Worm (Caenorhabditis elegans) whole organism, late embryonic: ENCODE results near the gene Y52D5A.2.

Experiments used
- C08G9.2 ChIP-seq: sonication (generic microtip); optimal IDR thresholded peaks from 2 replicates; lab custom pipeline; 2016; ENCODE audit warnings: mild to moderate bottlenecking, missing genetic modification characterization, moderate library complexity, missing compliant biosample characterization
- ama-1 ChIP-seq: fragments of 150-350 bp; optimal IDR thresholded peaks from 2 replicates; lab custom pipeline; 2014
- ets-4 ChIP-seq: sonication (generic microtip); optimal IDR thresholded peaks from 2 replicates; lab custom pipeline; 2016; ENCODE audit warnings: missing genetic modification characterization, missing compliant biosample characterization
- fkh-10 ChIP-seq: fragments of 150-350 bp; optimal IDR thresholded peaks from 2 replicates; lab custom pipeline; 2014; ENCODE audit warnings: missing biosample characterization, missing genetic modification reagents, missing genetic modification characterization
- nhr-11 ChIP-seq: fragments of 150-350 bp; optimal IDR thresholded peaks from 2 replicates; lab custom pipeline; 2014; ENCODE audit warnings: missing biosample characterization, missing genetic modification characterization
- pha-4 ChIP-seq: fragments of 150-350 bp; optimal IDR thresholded peaks from 2 replicates; lab custom pipeline; 2018; ENCODE audit warnings: missing biosample characterization, missing genetic modification reagents, missing genetic modification characterization
- pqm-1 ChIP-seq: sonication (generic microtip); optimal IDR thresholded peaks from 2 replicates; lab custom pipeline; 2016; ENCODE audit warnings: missing genetic modification characterization, missing compliant biosample characterization
- pros-1 ChIP-seq: fragments of 150-350 bp; optimal IDR thresholded peaks from 2 replicates; lab custom pipeline; 2014; ENCODE audit warnings: missing biosample characterization, missing genetic modification reagents, missing genetic modification characterization

DNA sequence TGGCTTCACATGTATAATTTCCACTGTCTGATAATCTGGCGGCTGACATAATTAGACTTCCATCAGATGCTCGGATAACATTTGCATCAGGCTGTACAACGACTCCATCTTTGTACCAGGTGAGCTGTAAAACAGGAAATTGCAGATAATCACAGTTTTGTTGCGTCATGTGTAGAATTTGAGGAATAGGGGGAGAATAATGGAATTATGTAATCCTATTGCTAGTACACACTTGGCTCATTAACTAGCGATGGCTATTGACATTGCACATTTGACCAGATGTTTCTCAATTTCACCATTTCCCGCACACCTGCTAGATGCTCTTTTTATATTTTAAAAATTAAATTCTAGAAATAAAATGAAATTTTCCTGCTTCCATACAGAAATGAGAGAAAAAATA is 37.1 kb upstream of the Y52D5A.2 start:
- TF ChIP-seq pqm-1, result no peak
- TF ChIP-seq C08G9.2 (tag; lab: Kevin White, UChicago), result no peak
- TF ChIP-seq ama-1 (lab: Kevin White, UChicago), result no peak
- TF ChIP-seq fkh-10 (GFP tag; lab: Kevin White, UChicago), result no peak
- no peak for TF ChIP-seq pros-1 (tag; lab: Kevin White, UChicago)
- TF ChIP-seq pha-4 (tag; lab: Kevin White, UChicago), result no peak
- no peak for TF ChIP-seq nhr-11 (tag; lab: Kevin White, UChicago)
- TF ChIP-seq ets-4 (tag; lab: Kevin White, UChicago), result no peak
